Worm (Caenorhabditis elegans): ENCODE data around the gene rsef-1.

DNA sequence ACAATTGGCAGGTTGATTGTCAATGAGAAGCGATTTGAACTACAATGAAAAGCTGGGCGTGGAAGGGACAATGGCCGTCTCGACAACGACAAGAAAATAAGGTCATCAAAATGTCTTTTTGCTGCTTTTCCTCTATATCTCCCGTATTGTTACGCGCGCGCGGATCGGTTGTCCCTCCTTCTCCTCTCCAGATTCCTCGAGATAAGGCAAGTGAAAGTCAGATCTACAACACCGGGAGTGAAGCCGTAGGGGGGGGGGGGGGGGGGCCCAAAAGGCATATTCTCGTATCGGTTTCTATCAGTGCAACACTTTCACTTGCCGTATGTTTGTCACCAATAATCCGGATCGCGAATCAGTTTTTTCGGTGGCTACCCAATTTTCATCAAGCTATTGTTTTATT, 35.1 kb upstream of the rsef-1 start, which contains the start of gene wrt-2:
- TF ChIP-seq flt-1 (GFP tag; IDR thresholded peaks at IDR 0.05) (no peak), hmbx-1 (tag; optimal IDR thresholded peaks at IDR 0.05) (no peak), ceh-36 (tag; optimal IDR thresholded peaks at IDR 0.05) (no peak), ama-1 (optimal IDR thresholded peaks at IDR 0.05) (no peak)

Data from whole organism, early embryonic.